Worm (Caenorhabditis elegans): ENCODE measurements around the gene jmjd-2.

- TF ChIP-seq nfya-1 (tag; optimal IDR thresholded peaks at IDR 0.05; ENCODE audit: borderline replicate concordance, insufficient read depth), result no peak
- no peak for TF ChIP-seq dpl-1 (GFP tag; optimal IDR thresholded peaks at IDR 0.05)
- no peak for TF ChIP-seq ztf-3 (GFP tag; optimal IDR thresholded peaks at IDR 0.05)
Measured at ce11 chrII:14187456-14187855, 55.9 kb downstream of the jmjd-2 start.

Data from whole organism, young adult.